Worm (Caenorhabditis elegans): Measurements from ENCODE around the gene C10C5.7.
A peak's percentile ranks its signal among the peaks of the same experiment; 100 is the strongest.

C10C5.7 gene

ce11 chrIV:9376550-9376949, 8.4 kb upstream of the C10C5.7 start:
- peak; percentile 10 for TF ChIP-seq somi-1 (GFP tag; optimal IDR thresholded peaks at IDR 0.05)
- no peak for TF ChIP-seq lin-35 (GFP tag; optimal IDR thresholded peaks at IDR 0.05)
- TF ChIP-seq bed-1 (GFP tag; IDR thresholded peaks at IDR 0.05) = no peak
- TF ChIP-seq egrh-3 (GFP tag; IDR thresholded peaks at IDR 0.05) = no peak
- no peak for TF ChIP-seq hmg-20 (GFP tag; IDR thresholded peaks at IDR 0.05)
- no peak for TF ChIP-seq attf-6 (GFP tag; IDR thresholded peaks at IDR 0.05)
- no peak for TF ChIP-seq dox-1 (GFP tag; IDR thresholded peaks at IDR 0.05)
- no peak for TF ChIP-seq hsf-1 (GFP tag; IDR thresholded peaks at IDR 0.05)
- TF ChIP-seq mel-28 (tag; optimal IDR thresholded peaks at IDR 0.05; ENCODE audit: borderline replicate concordance) = no peak
- TF ChIP-seq ztf-26 (tag; optimal IDR thresholded peaks at IDR 0.05) = peak; percentile 56
- TF ChIP-seq K11D2.4 (GFP tag; IDR thresholded peaks at IDR 0.05) = peak; percentile 63; the same call in 1 of the 2 replicates
- no peak for TF ChIP-seq egl-44 (GFP tag; IDR thresholded peaks at IDR 0.05)
- TF ChIP-seq lin-40 (tag; optimal IDR thresholded peaks at IDR 0.05) = peak; percentile 30

DNA sequence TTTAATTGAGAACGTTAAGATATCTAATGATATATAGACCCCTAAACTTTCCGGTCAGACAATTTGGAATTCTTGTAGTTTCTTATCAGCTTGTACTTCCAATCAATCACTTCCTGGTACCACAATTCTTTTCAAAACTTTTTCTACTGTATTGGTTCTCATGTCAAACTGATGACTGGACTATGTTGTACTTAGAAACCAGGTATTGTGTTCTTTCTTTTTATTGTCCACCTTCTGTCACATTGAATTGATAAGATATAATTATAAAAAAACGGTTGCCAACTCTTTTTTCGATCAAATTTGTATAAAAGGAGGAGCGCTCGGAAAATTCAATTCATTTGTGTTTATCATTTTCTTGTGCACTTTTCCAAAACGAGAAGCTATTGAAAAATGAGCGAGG, 6.7 kb upstream of the C10C5.7 start, which contains the start of gene C10C5.4:
C10C5.4 (plus strand) TSS at position 281 of the 400 bp plus-strand sequence.
- TF ChIP-seq let-607 (tag; optimal IDR thresholded peaks at IDR 0.05) = peak in 1 of 2 experiments; percentile 6
- TF ChIP-seq ccch-3 (GFP tag; optimal IDR thresholded peaks at IDR 0.05) = no peak
- no peak for TF ChIP-seq ekl-4 (GFP tag; IDR thresholded peaks at IDR 0.05)
- no peak for TF ChIP-seq C17E4.6 (GFP tag; IDR thresholded peaks at IDR 0.05)
- peak; percentile 76 for TF ChIP-seq nhr-80 (tag; optimal IDR thresholded peaks at IDR 0.05)

DNA sequence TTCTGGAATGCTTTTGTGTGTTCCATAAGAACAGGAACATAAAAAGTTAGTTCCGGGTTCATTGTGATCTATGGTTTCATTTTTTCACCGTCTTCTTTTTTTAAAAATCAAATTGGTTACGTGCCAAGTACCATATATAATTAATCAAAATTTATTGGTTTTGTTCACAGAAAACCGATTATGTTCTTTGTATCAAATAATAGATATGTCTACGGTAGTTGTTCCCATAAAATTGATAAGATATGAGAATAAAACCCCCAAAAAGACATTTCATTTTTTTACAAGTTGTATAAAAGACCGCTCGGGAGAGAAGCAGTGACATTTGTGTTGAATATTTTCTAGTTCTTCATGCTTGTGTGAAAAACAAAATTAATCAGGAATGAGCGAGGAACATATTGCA, 3.8 kb upstream of the C10C5.7 start, which contains the start of gene C10C5.5:
C10C5.5 (plus strand) TSS at position 301 of the 400 bp plus-strand sequence.
- TF ChIP-seq athp-1 (tag; optimal IDR thresholded peaks at IDR 0.05) = no peak
- TF ChIP-seq mxl-1 (tag; optimal IDR thresholded peaks at IDR 0.05) = no peak
- TF ChIP-seq C06A6.2 (GFP tag; conservative IDR thresholded peaks at IDR 0.05) = no peak
- no peak for TF ChIP-seq D2030.7 (GFP tag; IDR thresholded peaks at IDR 0.05)
- no peak for TF ChIP-seq ceh-79 (tag; optimal IDR thresholded peaks at IDR 0.05)
- no peak for TF ChIP-seq F37B4.10 (GFP tag; IDR thresholded peaks at IDR 0.05)
- TF ChIP-seq madf-10 (tag; optimal IDR thresholded peaks at IDR 0.05) = no peak
- no peak for TF ChIP-seq hmg-1.2 (GFP tag; IDR thresholded peaks at IDR 0.05)
- no peak for TF ChIP-seq nhr-80 (tag; optimal IDR thresholded peaks at IDR 0.05)
- no peak for TF ChIP-seq Y79H2A.3 (GFP tag; conservative IDR thresholded peaks at IDR 0.05)
- TF ChIP-seq lin-54 (GFP tag; optimal IDR thresholded peaks at IDR 0.05) = no peak
- no peak for TF ChIP-seq rpc-1 (optimal IDR thresholded peaks at IDR 0.05)
- TF ChIP-seq rpc-1 (tag; optimal IDR thresholded peaks at IDR 0.05) = no peak
- no peak for TF ChIP-seq ZK185.1 (tag; optimal IDR thresholded peaks at IDR 0.05; ENCODE audit: poor library complexity, severe bottlenecking)
- no peak for TF ChIP-seq hlh-26 (GFP tag; conservative IDR thresholded peaks at IDR 0.05)
- no peak for TF ChIP-seq let-526 (GFP tag; IDR thresholded peaks at IDR 0.05)
- TF ChIP-seq pha-4 (tag; optimal IDR thresholded peaks at IDR 0.05) = no peak

- TF ChIP-seq attf-5 (GFP tag; optimal IDR thresholded peaks at IDR 0.05) (peak; percentile 57), madf-3 (GFP tag; IDR thresholded peaks at IDR 0.05) (no peak), ZK185.1 (tag; optimal IDR thresholded peaks at IDR 0.05; ENCODE audit: poor library complexity, severe bottlenecking) (no peak), hlh-26 (GFP tag; conservative IDR thresholded peaks at IDR 0.05) (no peak), mcd-1 (GFP tag; IDR thresholded peaks at IDR 0.05) (peak; percentile 94), dpl-1 (GFP tag; optimal IDR thresholded peaks at IDR 0.05) (peak; percentile 52), lin-35 (GFP tag; optimal IDR thresholded peaks at IDR 0.05) (peak in 2 of 3 experiments; percentile 39 to 78), lin-54 (GFP tag; optimal IDR thresholded peaks at IDR 0.05) (peak; percentile 80), rpc-1 (optimal IDR thresholded peaks at IDR 0.05) (no peak), rpc-1 (tag; optimal IDR thresholded peaks at IDR 0.05) (no peak), cebp-1 (GFP tag; IDR thresholded peaks at IDR 0.05) (no peak), cebp-1 (tag; optimal IDR thresholded peaks at IDR 0.05) (peak; percentile 79), efl-1 (GFP tag; optimal IDR thresholded peaks at IDR 0.05) (peak; percentile 74), Y79H2A.3 (GFP tag; conservative IDR thresholded peaks at IDR 0.05) (no peak), aptf-3 (GFP tag; IDR thresholded peaks at IDR 0.05) (no peak), repo-1 (tag; optimal IDR thresholded peaks at IDR 0.05) (no peak), ztf-26 (tag; optimal IDR thresholded peaks at IDR 0.05) (no peak), hmg-20 (GFP tag; IDR thresholded peaks at IDR 0.05) (no peak), nhr-120 (GFP tag; IDR thresholded peaks at IDR 0.05) (no peak), F49E8.2 (tag; optimal IDR thresholded peaks at IDR 0.05; ENCODE audit: insufficient read depth) (no peak)
Measured at ce11 chrIV:9386038-9386437, 1.1 kb downstream of the C10C5.7 start, which contains the start of gene daf-15. Gene daf-15, plus strand, starts transcription at chrIV:9386208.
